Fruit fly (Drosophila melanogaster): ENCODE results near the gene CG2258.
A peak's percentile ranks its signal among the peaks of the same experiment; 100 is the strongest.

CG2258 gene

dm6 chrX:8057299-8057730 lies 44.6 kb downstream of the CG2258 start:
- TF ChIP-seq pan (optimal IDR thresholded peaks at IDR 0.05) (no peak), psq (optimal IDR thresholded peaks at IDR 0.05) (no peak), CG8478 (optimal IDR thresholded peaks at IDR 0.05) (no peak), usp (GFP tag; optimal IDR thresholded peaks at IDR 0.05) (no peak), Dll (optimal IDR thresholded peaks at IDR 0.05) (no peak), EcR (GFP tag; optimal IDR thresholded peaks at IDR 0.05) (no peak)

dm6 chrX:8056597-8057228 lies 45.2 kb downstream of the CG2258 start:
- TF ChIP-seq pan (optimal IDR thresholded peaks at IDR 0.05) (no peak), Dll (optimal IDR thresholded peaks at IDR 0.05) (peak; percentile 71), usp (GFP tag; optimal IDR thresholded peaks at IDR 0.05) (no peak), psq (optimal IDR thresholded peaks at IDR 0.05) (no peak), CG8478 (optimal IDR thresholded peaks at IDR 0.05) (peak; percentile 54), EcR (GFP tag; optimal IDR thresholded peaks at IDR 0.05) (no peak)

dm6 chrX:8056084-8056483 lies 45.8 kb downstream of the CG2258 start:
- TF ChIP-seq CG8478 (optimal IDR thresholded peaks at IDR 0.05), result no peak

- TF ChIP-seq psq (optimal IDR thresholded peaks at IDR 0.05) (no peak), EcR (GFP tag; optimal IDR thresholded peaks at IDR 0.05) (no peak), usp (GFP tag; optimal IDR thresholded peaks at IDR 0.05) (no peak), CG8478 (optimal IDR thresholded peaks at IDR 0.05) (no peak), pan (optimal IDR thresholded peaks at IDR 0.05) (no peak), Dll (optimal IDR thresholded peaks at IDR 0.05) (no peak)
These were observed 52.6 kb downstream of the CG2258 start for dm6 chrX:8049292-8049691.

- TF ChIP-seq EcR (GFP tag; optimal IDR thresholded peaks at IDR 0.05), result no peak
- no peak for TF ChIP-seq pan (optimal IDR thresholded peaks at IDR 0.05)
- no peak for TF ChIP-seq usp (GFP tag; optimal IDR thresholded peaks at IDR 0.05)
- TF ChIP-seq CG8478 (optimal IDR thresholded peaks at IDR 0.05), result no peak
- TF ChIP-seq psq (optimal IDR thresholded peaks at IDR 0.05), result no peak
- TF ChIP-seq Dll (optimal IDR thresholded peaks at IDR 0.05), result no peak
These were observed 55.4 kb downstream of the CG2258 start for dm6 chrX:8046520-8046919.

Data from whole organism.